Worm (Caenorhabditis elegans) whole organism, late embryonic: ENCODE measurements around the gene cccp-1.

Experiments used
- F13H6.1 ChIP-seq: sonication (generic microtip); optimal IDR thresholded peaks from 2 replicates; lab custom pipeline; 2016; ENCODE audit warnings: missing genetic modification characterization, missing compliant biosample characterization
- K02D7.2 ChIP-seq: sonication (generic microtip); optimal IDR thresholded peaks from 2 replicates; lab custom pipeline; 2017; ENCODE audit warnings: mild to moderate bottlenecking, missing genetic modification characterization, missing compliant biosample characterization
- Y22D7AL.16 ChIP-seq: sonication (generic microtip); optimal IDR thresholded peaks from 2 replicates; lab custom pipeline; 2016; ENCODE audit warnings: missing genetic modification characterization, missing compliant biosample characterization
- ceh-14 ChIP-seq: sonication (generic microtip); optimal IDR thresholded peaks from 2 replicates; lab custom pipeline; 2016; ENCODE audit warnings: missing genotype, missing genetic modification characterization, missing compliant biosample characterization
- ceh-2 ChIP-seq: sonication (generic microtip); optimal IDR thresholded peaks from 2 replicates; lab custom pipeline; 2016; ENCODE audit warnings: missing genotype, missing genetic modification characterization, missing compliant biosample characterization
- ceh-24 ChIP-seq: sonication (generic microtip); optimal IDR thresholded peaks from 2 replicates; lab custom pipeline; 2016; ENCODE audit warnings: mild to moderate bottlenecking, missing genetic modification characterization, missing compliant biosample characterization
- ceh-30 ChIP-seq: fragments of 150-350 bp; optimal IDR thresholded peaks from 2 replicates; lab custom pipeline; 2014; ENCODE audit warnings: missing biosample characterization, missing genetic modification characterization
- ceh-45 ChIP-seq: fragments of 200-800 bp; sonication (Bioruptor generic); IDR thresholded peaks from 2 replicates; pipeline ENCODE4 v1.3.6; 2022; ENCODE audit warnings: missing genetic modification reagents, missing genetic modification characterization, missing compliant biosample characterization
- ceh-48 ChIP-seq: sonication (generic microtip); optimal IDR thresholded peaks from 2 replicates; lab custom pipeline; 2016; ENCODE audit warnings: missing genetic modification characterization, inconsistent platforms, missing compliant biosample characterization
- ceh-9 ChIP-seq: sonication (generic microtip); optimal IDR thresholded peaks from 2 replicates; lab custom pipeline; 2016; ENCODE audit warnings: mild to moderate bottlenecking, missing genetic modification characterization, inconsistent platforms, missing compliant biosample characterization
- che-1 ChIP-seq: sonication (generic microtip); optimal IDR thresholded peaks from 2 replicates; lab custom pipeline; 2016; ENCODE audit warnings: mild to moderate bottlenecking, missing genetic modification characterization, missing compliant biosample characterization
- dve-1 ChIP-seq: sonication (generic microtip); optimal IDR thresholded peaks from 2 replicates; lab custom pipeline; 2017; ENCODE audit warnings: antibody characterized with exemption, mild to moderate bottlenecking, missing genetic modification characterization, missing compliant biosample characterization
- elt-2 ChIP-seq: sonication (generic microtip); optimal IDR thresholded peaks from 2 replicates; lab custom pipeline; 2016; ENCODE audit warnings: missing genetic modification reagents, missing genetic modification characterization, missing compliant biosample characterization
- ets-4 ChIP-seq: sonication (generic microtip); optimal IDR thresholded peaks from 2 replicates; lab custom pipeline; 2016; ENCODE audit warnings: missing genetic modification characterization, missing compliant biosample characterization
- eyg-1 ChIP-seq: sonication (generic microtip); optimal IDR thresholded peaks from 2 replicates; lab custom pipeline; 2016; ENCODE audit warnings: missing genotype, missing genetic modification characterization, missing compliant biosample characterization
- fax-1 ChIP-seq: sonication (generic microtip); optimal IDR thresholded peaks from 2 replicates; lab custom pipeline; 2016; ENCODE audit warnings: missing genotype, missing genetic modification characterization, missing compliant biosample characterization
- fkh-10 ChIP-seq: fragments of 150-350 bp; optimal IDR thresholded peaks from 2 replicates; lab custom pipeline; 2014; ENCODE audit warnings: missing biosample characterization, missing genetic modification reagents, missing genetic modification characterization
- fkh-6 ChIP-seq: sonication (generic microtip); optimal IDR thresholded peaks from 2 replicates; lab custom pipeline; 2016; ENCODE audit warnings: missing genetic modification characterization, missing compliant biosample characterization
- gmeb-2 ChIP-seq: sonication (generic microtip); optimal IDR thresholded peaks from 2 replicates; lab custom pipeline; 2016; ENCODE audit warnings: missing genetic modification characterization, inconsistent platforms, missing compliant biosample characterization
- hlh-30 ChIP-seq: sonication (generic microtip); optimal IDR thresholded peaks from 2 replicates; lab custom pipeline; 2017; ENCODE audit warnings: antibody characterized with exemption, missing genetic modification characterization, missing compliant biosample characterization; ENCODE audit not compliant: insufficient read depth
- hlh-6 ChIP-seq: sonication (generic microtip); optimal IDR thresholded peaks from 2 replicates; lab custom pipeline; 2016; ENCODE audit warnings: missing genotype, missing genetic modification characterization, missing compliant biosample characterization
- hlh-8 ChIP-seq: sonication (generic microtip); optimal IDR thresholded peaks from 2 replicates; lab custom pipeline; 2016; ENCODE audit warnings: missing genotype, missing genetic modification characterization, missing compliant biosample characterization
- lin-11 ChIP-seq: fragments of 200-800 bp; sonication (Bioruptor generic); optimal IDR thresholded peaks from 2 replicates; lab custom pipeline; 2018; ENCODE audit warnings: mild to moderate bottlenecking, missing genetic modification characterization, missing compliant biosample characterization
- mec-3 ChIP-seq: sonication (generic microtip); optimal IDR thresholded peaks from 2 replicates; lab custom pipeline; 2016; ENCODE audit warnings: borderline replicate concordance, missing genetic modification characterization, missing compliant biosample characterization
- nhr-11 ChIP-seq: fragments of 150-350 bp; optimal IDR thresholded peaks from 2 replicates; lab custom pipeline; 2014; ENCODE audit warnings: missing biosample characterization, missing genetic modification characterization
- odd-2 ChIP-seq: sonication (generic microtip); optimal IDR thresholded peaks from 2 replicates; lab custom pipeline; 2017; ENCODE audit warnings: antibody characterized with exemption, mild to moderate bottlenecking, missing genetic modification characterization, missing compliant biosample characterization
- pag-3 ChIP-seq: sonication (generic microtip); optimal IDR thresholded peaks from 2 replicates; lab custom pipeline; 2016; ENCODE audit warnings: missing compliant biosample characterization, missing genetic modification characterization, borderline replicate concordance
- pat-9 ChIP-seq: fragments of 200-800 bp; sonication (Bioruptor generic); optimal IDR thresholded peaks from 2 replicates; lab custom pipeline; 2018; ENCODE audit warnings: mild to moderate bottlenecking, missing genetic modification characterization, moderate library complexity, missing compliant biosample characterization
- pax-1 ChIP-seq: fragments of 150-350 bp; optimal IDR thresholded peaks from 2 replicates; lab custom pipeline; 2014; ENCODE audit warnings: missing biosample characterization, missing genetic modification characterization
- pha-2 ChIP-seq: sonication (generic microtip); optimal IDR thresholded peaks from 2 replicates; lab custom pipeline; 2017; ENCODE audit warnings: mild to moderate bottlenecking, missing genetic modification characterization, missing compliant biosample characterization
- pqm-1 ChIP-seq: sonication (generic microtip); optimal IDR thresholded peaks from 2 replicates; lab custom pipeline; 2016; ENCODE audit warnings: missing genetic modification characterization, missing compliant biosample characterization
- rnt-1 ChIP-seq: sonication (generic microtip); optimal IDR thresholded peaks from 2 replicates; lab custom pipeline; 2016; ENCODE audit warnings: missing genetic modification characterization, missing compliant biosample characterization
- sdc-2 ChIP-seq: sonication (generic microtip); optimal IDR thresholded peaks from 2 replicates; lab custom pipeline; 2016; ENCODE audit warnings: missing genotype, missing genetic modification characterization, missing compliant biosample characterization
- sox-2 ChIP-seq: fragments of 200-800 bp; sonication (Bioruptor generic); IDR thresholded peaks from 2 replicates; pipeline ENCODE4 v1.3.6; 2022; ENCODE audit warnings: missing genetic modification reagents, missing genetic modification characterization, missing compliant biosample characterization
- sox-4 ChIP-seq: sonication (generic microtip); optimal IDR thresholded peaks from 2 replicates; lab custom pipeline; 2017; ENCODE audit warnings: mild to moderate bottlenecking, missing genetic modification characterization, inconsistent platforms, missing compliant biosample characterization
- ttx-3 ChIP-seq: sonication (generic microtip); optimal IDR thresholded peaks from 2 replicates; lab custom pipeline; 2016; ENCODE audit warnings: missing genetic modification reagents, missing genetic modification characterization, missing compliant biosample characterization
- unc-42 ChIP-seq: sonication (generic microtip); optimal IDR thresholded peaks from 2 replicates; lab custom pipeline; 2016; ENCODE audit warnings: missing genotype, missing genetic modification characterization, missing compliant biosample characterization
- unc-86 ChIP-seq: sonication (generic microtip); optimal IDR thresholded peaks from 2 replicates; lab custom pipeline; 2016; ENCODE audit warnings: missing genetic modification characterization, missing compliant biosample characterization
- zip-5 ChIP-seq: sonication (generic microtip); optimal IDR thresholded peaks from 2 replicates; lab custom pipeline; 2016; ENCODE audit warnings: missing genetic modification characterization, missing compliant biosample characterization

The cccp-1 gene

ce11 chrIII:12491984-12492383 is 19.3 kb downstream of the cccp-1 start, which contains the start of gene Y49E10.25:
Y49E10.25 (minus strand) TSS chrIII:12492084.
- TF ChIP-seq unc-86 (tag; lab: Kevin White, UChicago) (no peak), K02D7.2 (tag; lab: Kevin White, UChicago) (no peak), unc-42 (no peak), che-1 (tag; lab: Kevin White, UChicago) (no peak), rnt-1 (tag; lab: Kevin White, UChicago) (no peak), hlh-30 (no peak), sox-2 (GFP tag; lab: Robert Waterston, UW) (no peak), sox-4 (no peak)

ce11 chrIII:12495594-12496096 is 23.0 kb downstream of the cccp-1 start, which contains the start of the genes Y111B2A.1 and Y111B2A.2:
Y111B2A.1 (minus strand) TSS chrIII:12495644.
Y111B2A.2 (plus strand) TSS chrIII:12496086.
- TF ChIP-seq gmeb-2 (tag; lab: Kevin White, UChicago) (no peak), fax-1 (tag; lab: Kevin White, UChicago) (no peak), hlh-6 (tag; lab: Kevin White, UChicago) (no peak), nhr-11 (tag; lab: Kevin White, UChicago) (no peak), eyg-1 (tag; lab: Kevin White, UChicago) (no peak), Y22D7AL.16 (no peak), odd-2 (tag; lab: Kevin White, UChicago) (no peak), ceh-30 (no peak), ttx-3 (tag; lab: Kevin White, UChicago) (no peak), sdc-2 (tag; lab: Kevin White, UChicago) (no peak), ceh-14 (tag; lab: Kevin White, UChicago) (no peak), ceh-48 (tag; lab: Kevin White, UChicago) (no peak), elt-2 (no peak), F13H6.1 (tag; lab: Kevin White, UChicago) (no peak), ceh-45 (GFP tag; lab: Robert Waterston, UW) (no peak)

DNA sequence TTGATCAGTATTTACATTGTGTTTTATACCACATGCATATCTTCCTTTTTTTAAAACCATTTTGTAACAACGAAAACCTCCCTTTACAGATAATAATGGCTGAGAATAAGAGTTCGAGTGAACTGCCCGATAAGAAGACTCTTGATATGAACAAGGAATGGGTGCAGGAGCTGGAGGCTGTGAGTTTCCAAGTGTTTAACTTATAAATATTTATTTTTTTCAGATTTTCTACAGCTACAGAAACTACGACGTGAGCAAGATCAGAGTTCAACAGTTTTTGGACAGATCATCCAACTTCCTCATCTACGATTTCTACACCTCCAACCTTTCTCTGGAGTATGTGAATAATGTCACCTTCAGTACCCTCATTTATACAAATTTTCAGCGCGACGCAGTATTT is 23.8 kb downstream of the cccp-1 start, which contains the start of gene herd-1:
Gene herd-1, plus strand, starts transcription at position 90 of the 400 bp plus-strand sequence.
- TF ChIP-seq fkh-6 (tag; lab: Kevin White, UChicago) (no peak), ceh-24 (no peak), dve-1 (no peak), elt-2 (no peak), pax-1 (tag; lab: Kevin White, UChicago) (no peak), ttx-3 (tag; lab: Kevin White, UChicago) (no peak), zip-5 (no peak), hlh-6 (tag; lab: Kevin White, UChicago) (no peak), fkh-10 (no peak), lin-11 (tag; lab: Kevin White, UChicago) (no peak), pqm-1 (tag; lab: Kevin White, UChicago) (no peak), pag-3 (no peak), ceh-30 (no peak), ceh-9 (tag; lab: Kevin White, UChicago) (no peak), ets-4 (tag; lab: Kevin White, UChicago) (no peak), ceh-2 (tag; lab: Kevin White, UChicago) (no peak), hlh-8 (tag; lab: Kevin White, UChicago) (no peak), pha-2 (tag; lab: Kevin White, UChicago) (no peak)
- TF ChIP-seq, all 69 proteins: peak for 0

ce11 chrIII:12499245-12499644 is 26.6 kb downstream of the cccp-1 start, which contains the start of gene sql-1:
sql-1 (plus strand) TSS chrIII:12499557.
- no peak for TF ChIP-seq mec-3 (tag; lab: Kevin White, UChicago)
- no peak for TF ChIP-seq pat-9 (tag; lab: Kevin White, UChicago)
- TF ChIP-seq ceh-48 (tag; lab: Kevin White, UChicago), result no peak
